Worm (Caenorhabditis elegans): Measurements from ENCODE around the gene M03C11.6.

ce11 chrIII:10423906-10424305, at the start of gene M03C11.6:
- TF ChIP-seq ets-4 (tag; optimal IDR thresholded peaks at IDR 0.05) (no peak), ahr-1 (tag; optimal IDR thresholded peaks at IDR 0.05) (no peak), odd-2 (tag; optimal IDR thresholded peaks at IDR 0.05) (no peak), che-1 (tag; optimal IDR thresholded peaks at IDR 0.05) (no peak), nfya-1 (tag; optimal IDR thresholded peaks at IDR 0.05) (no peak), tbx-7 (tag; optimal IDR thresholded peaks at IDR 0.05) (no peak), T23F11.4 (GFP tag; optimal IDR thresholded peaks at IDR 0.05) (no peak), unc-42 (tag; optimal IDR thresholded peaks at IDR 0.05) (no peak), fkh-10 (GFP tag; optimal IDR thresholded peaks at IDR 0.05) (no peak), pag-3 (tag; optimal IDR thresholded peaks at IDR 0.05; ENCODE audit: borderline replicate concordance) (no peak)
